Fruit fly (Drosophila melanogaster) whole organism, prepupa: Measurements from ENCODE around the gene U2af38.

Experiments
- Blimp-1 ChIP-seq: fragments of 200-800 bp; sonication (Bioruptor generic); optimal IDR thresholded peaks from 3 replicates; lab custom pipeline; 2017; ENCODE audit warnings: missing biosample characterization, missing genetic modification characterization, mild to moderate bottlenecking, moderate library complexity, missing genetic modification reagents
- CG10631 ChIP-seq: fragments of 200-800 bp; sonication (Bioruptor generic); optimal IDR thresholded peaks from 2 replicates; lab custom pipeline; 2016; ENCODE audit warnings: missing biosample characterization, missing genetic modification characterization
- CG10669 ChIP-seq: fragments of 200-800 bp; sonication (Bioruptor generic); optimal IDR thresholded peaks from 3 replicates; lab custom pipeline; 2018; ENCODE audit warnings: missing biosample characterization, mild to moderate bottlenecking, missing genetic modification characterization, moderate library complexity
- CG11294 ChIP-seq: fragments of 200-800 bp; sonication (Bioruptor generic); IDR thresholded peaks from 2 replicates; pipeline ENCODE4 v1.3.6; 2022; ENCODE audit warnings: missing biosample characterization, missing genetic modification characterization
- CG11762 ChIP-seq: fragments of 200-800 bp; sonication (Bioruptor generic); optimal IDR thresholded peaks from 3 replicates; lab custom pipeline; 2016; ENCODE audit warnings: missing biosample characterization, missing genetic modification characterization; ENCODE audit not compliant: insufficient read depth
- CG11902 ChIP-seq: fragments of 200-800 bp; sonication (Bioruptor generic); optimal IDR thresholded peaks from 3 replicates; lab custom pipeline; 2016; ENCODE audit warnings: missing biosample characterization, missing genetic modification characterization
- CG1621 ChIP-seq: fragments of 200-800 bp; sonication (Bioruptor generic); optimal IDR thresholded peaks from 3 replicates; lab custom pipeline; 2018; ENCODE audit warnings: missing biosample characterization, mild to moderate bottlenecking, missing genetic modification characterization
- CG16779 ChIP-seq: fragments of 200-800 bp; sonication (Bioruptor generic); optimal IDR thresholded peaks from 3 replicates; lab custom pipeline; 2017; ENCODE audit warnings: missing biosample characterization, mild to moderate bottlenecking, missing genetic modification characterization
- CG3032 ChIP-seq: fragments of 200-800 bp; optimal IDR thresholded peaks from 2 replicates; lab custom pipeline; 2019; ENCODE audit warnings: missing biosample characterization, mild to moderate bottlenecking, missing genetic modification characterization, moderate library complexity
- CG31627 ChIP-seq: fragments of 200-800 bp; sonication (Bioruptor generic); optimal IDR thresholded peaks from 3 replicates; lab custom pipeline; 2016; ENCODE audit warnings: missing biosample characterization, missing genetic modification characterization
- CG4318 ChIP-seq: fragments of 200-800 bp; sonication (Bioruptor generic); optimal IDR thresholded peaks from 3 replicates; lab custom pipeline; 2017; ENCODE audit warnings: missing biosample characterization, mild to moderate bottlenecking, missing genetic modification characterization
- CG6163 ChIP-seq: fragments of 200-800 bp; sonication (Bioruptor generic); IDR thresholded peaks from 3 replicates; pipeline ENCODE4 v1.3.6; 2022; ENCODE audit warnings: missing biosample characterization, missing genetic modification characterization
- CG6792 ChIP-seq: fragments of 200-800 bp; sonication (Bioruptor generic); optimal IDR thresholded peaks from 3 replicates; lab custom pipeline; 2016; ENCODE audit warnings: missing biosample characterization, missing genetic modification characterization
- CG6808 ChIP-seq: fragments of 200-800 bp; sonication (Bioruptor generic); optimal IDR thresholded peaks from 3 replicates; lab custom pipeline; 2017; ENCODE audit warnings: missing biosample characterization, missing genetic modification characterization, mild to moderate bottlenecking, moderate library complexity, missing genetic modification reagents
- CG6854 ChIP-seq: fragments of 200-800 bp; sonication (Bioruptor generic); optimal IDR thresholded peaks from 2 replicates; lab custom pipeline; 2017; ENCODE audit warnings: missing biosample characterization, mild to moderate bottlenecking, missing genetic modification characterization
- CG7368 ChIP-seq: fragments of 200-800 bp; sonication (Bioruptor generic); optimal IDR thresholded peaks from 3 replicates; lab custom pipeline; 2016; ENCODE audit warnings: missing biosample characterization, missing genetic modification characterization
- CG8119 ChIP-seq: fragments of 200-800 bp; sonication (Bioruptor generic); IDR thresholded peaks from 3 replicates; pipeline ENCODE4 v1.3.6; 2022; ENCODE audit warnings: missing biosample characterization, missing genetic modification characterization
- CG8319 ChIP-seq: fragments of 200-800 bp; sonication (Bioruptor generic); optimal IDR thresholded peaks from 3 replicates; lab custom pipeline; 2016; ENCODE audit warnings: missing biosample characterization, missing genetic modification characterization
- CG8632 ChIP-seq: fragments of 200-800 bp; sonication (Bioruptor generic); optimal IDR thresholded peaks from 3 replicates; lab custom pipeline; 2016; ENCODE audit warnings: missing biosample characterization, missing genetic modification characterization
- CG9139 ChIP-seq: fragments of 200-800 bp; sonication (Bioruptor generic); optimal IDR thresholded peaks from 3 replicates; lab custom pipeline; 2017; ENCODE audit warnings: missing biosample characterization, mild to moderate bottlenecking, missing genetic modification characterization
- Eip75B ChIP-seq: fragments of 200-800 bp; sonication (Bioruptor generic); optimal IDR thresholded peaks from 3 replicates; lab custom pipeline; 2016; ENCODE audit warnings: missing biosample characterization, missing genetic modification characterization
- Eip78C ChIP-seq: fragments of 200-800 bp; sonication (Bioruptor generic); peaks from one replicate; lab custom pipeline; 2016; ENCODE audit warnings: missing biosample characterization, missing genetic modification characterization
- Hr4 ChIP-seq: fragments of 200-800 bp; sonication (Bioruptor generic); optimal IDR thresholded peaks from 3 replicates; lab custom pipeline; 2016; ENCODE audit warnings: missing biosample characterization, missing genetic modification characterization
- Lpt ChIP-seq: fragments of 200-800 bp; sonication (Bioruptor generic); optimal IDR thresholded peaks from 3 replicates; lab custom pipeline; 2016; ENCODE audit warnings: missing biosample characterization, missing genetic modification characterization
- Met ChIP-seq: fragments of 200-800 bp; sonication (Bioruptor generic); optimal IDR thresholded peaks from 3 replicates; lab custom pipeline; 2016; ENCODE audit warnings: missing biosample characterization, missing genetic modification characterization
- OdsH ChIP-seq: fragments of 200-800 bp; sonication (Bioruptor generic); optimal IDR thresholded peaks from 3 replicates; lab custom pipeline; 2016; ENCODE audit warnings: missing biosample characterization, missing genetic modification characterization
- Smox ChIP-seq: fragments of 200-800 bp; sonication (Bioruptor generic); optimal IDR thresholded peaks from 3 replicates; lab custom pipeline; 2016; ENCODE audit warnings: missing biosample characterization, missing genetic modification characterization
- Sox102F ChIP-seq: fragments of 200-800 bp; sonication (Bioruptor generic); optimal IDR thresholded peaks from 2 replicates; lab custom pipeline; 2016; ENCODE audit warnings: missing biosample characterization, mild to moderate bottlenecking, missing genetic modification characterization
- Sox14 ChIP-seq: fragments of 200-800 bp; sonication (Bioruptor generic); optimal IDR thresholded peaks from 3 replicates; lab custom pipeline; 2016; ENCODE audit warnings: missing biosample characterization, missing genetic modification characterization
- Sox15 ChIP-seq: fragments of 200-800 bp; sonication (Bioruptor generic); optimal IDR thresholded peaks from 3 replicates; lab custom pipeline; 2016; ENCODE audit warnings: missing biosample characterization, missing genetic modification characterization
- achi ChIP-seq: fragments of 200-800 bp; sonication (Bioruptor generic); optimal IDR thresholded peaks from 3 replicates; lab custom pipeline; 2016; ENCODE audit warnings: missing biosample characterization, missing genetic modification characterization
- acj6 ChIP-seq: fragments of 200-800 bp; sonication (Bioruptor generic); optimal IDR thresholded peaks from 3 replicates; lab custom pipeline; 2016; ENCODE audit warnings: missing biosample characterization, missing genetic modification characterization
- dsx ChIP-seq: fragments of 200-800 bp; optimal IDR thresholded peaks from 3 replicates; lab custom pipeline; 2019; ENCODE audit warnings: missing biosample characterization, mild to moderate bottlenecking, missing genetic modification characterization, moderate library complexity; ENCODE audit not compliant: poor library complexity, severe bottlenecking
- eg ChIP-seq: fragments of 200-800 bp; sonication (Bioruptor generic); IDR thresholded peaks from 3 replicates; pipeline ENCODE4 v1.3.6; 2022; ENCODE audit warnings: missing biosample characterization, missing genetic modification characterization
- esn ChIP-seq: fragments of 200-800 bp; sonication (Bioruptor generic); optimal IDR thresholded peaks from 2 replicates; lab custom pipeline; 2016; ENCODE audit warnings: missing biosample characterization, mild to moderate bottlenecking, missing genetic modification characterization, moderate library complexity
- fd59A ChIP-seq: fragments of 200-800 bp; sonication (Bioruptor generic); optimal IDR thresholded peaks from 2 replicates; lab custom pipeline; 2017; ENCODE audit warnings: missing biosample characterization, mild to moderate bottlenecking, missing genetic modification characterization, missing genetic modification reagents
- fd85E ChIP-seq: fragments of 200-800 bp; sonication (Bioruptor generic); optimal IDR thresholded peaks from 3 replicates; lab custom pipeline; 2016; ENCODE audit warnings: missing biosample characterization, missing genetic modification characterization
- fkh ChIP-seq: fragments of 200-800 bp; sonication (Bioruptor generic); optimal IDR thresholded peaks from 3 replicates; lab custom pipeline; 2017; ENCODE audit warnings: missing biosample characterization, mild to moderate bottlenecking, missing genetic modification characterization, moderate library complexity
- lz ChIP-seq: fragments of 200-800 bp; sonication (Bioruptor generic); optimal IDR thresholded peaks from 3 replicates; lab custom pipeline; 2016; ENCODE audit warnings: missing biosample characterization, missing genetic modification characterization
- net ChIP-seq: fragments of 200-800 bp; sonication (Bioruptor generic); optimal IDR thresholded peaks from 3 replicates; lab custom pipeline; 2016; ENCODE audit warnings: missing biosample characterization, missing genetic modification characterization
- salr ChIP-seq, 2 experiments: fragments of 200-800 bp; sonication (Bioruptor generic); optimal IDR thresholded peaks; 3 replicates each; lab custom pipeline; 2016 to 2018; ENCODE audit warnings: missing biosample characterization in 2 of 2, missing genetic modification characterization in 2 of 2, mild to moderate bottlenecking in 1 of 2
- spab ChIP-seq: fragments of 200-800 bp; sonication (Bioruptor generic); optimal IDR thresholded peaks from 2 replicates; lab custom pipeline; 2017; ENCODE audit warnings: missing biosample characterization, mild to moderate bottlenecking, missing genetic modification characterization, missing genetic modification reagents
- svp ChIP-seq: fragments of 200-800 bp; sonication (Bioruptor generic); peaks from one replicate; lab custom pipeline; 2016; ENCODE audit warnings: missing biosample characterization, missing genetic modification characterization
- vri ChIP-seq: fragments of 200-800 bp; sonication (Bioruptor generic); optimal IDR thresholded peaks from 3 replicates; lab custom pipeline; 2016; ENCODE audit warnings: missing biosample characterization, mild to moderate bottlenecking, missing genetic modification characterization

The U2af38 gene

DNA sequence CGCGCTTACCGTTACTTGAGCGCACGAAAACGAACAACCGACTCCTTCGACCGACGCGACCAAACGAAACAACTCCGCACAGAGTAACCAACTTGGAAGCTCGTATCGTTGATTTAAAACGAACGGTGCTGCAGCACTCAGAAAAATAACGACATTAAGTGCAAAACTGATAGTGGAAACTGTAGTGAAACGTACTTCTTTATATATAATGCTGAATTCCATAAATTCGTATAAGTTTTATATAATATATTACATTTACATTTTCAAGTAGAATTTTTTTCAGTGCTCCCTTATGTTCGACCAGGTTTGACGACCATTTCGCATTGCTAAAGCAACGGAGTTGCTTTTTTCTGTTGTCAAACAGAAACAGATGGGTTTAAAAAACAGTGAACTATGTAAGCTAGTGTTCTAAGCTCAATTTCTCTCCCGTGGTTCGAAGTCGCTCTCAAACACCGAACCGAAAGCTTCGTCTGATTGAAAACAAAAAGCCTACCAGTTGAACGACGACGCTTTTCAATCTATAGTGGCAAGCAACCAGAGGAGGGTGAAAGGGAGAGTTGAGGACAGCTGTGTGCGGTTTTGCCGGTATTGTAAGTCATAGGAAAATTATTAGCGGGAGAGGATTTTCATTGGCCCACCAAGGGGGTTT, 26.9 kb downstream of the U2af38 start, which contains the start of gene CG17075 (continued):
- TF ChIP-seq OdsH (GFP tag; lab: Kevin White, UChicago) (peak; percentile 92), CG6808 (GFP tag; lab: Kevin White, UChicago) (peak; percentile 71), lz (peak; percentile 75), CG6792 (peak; percentile 82), Sox14 (GFP tag; lab: Kevin White, UChicago) (peak; percentile 77), fkh (GFP tag; lab: Kevin White, UChicago) (peak; percentile 67), esn (GFP tag; lab: Kevin White, UChicago) (peak; percentile 88), Met (GFP tag; lab: Kevin White, UChicago) (no peak), fd85E (GFP tag; lab: Kevin White, UChicago) (peak; percentile 32)
- TF ChIP-seq, all 60 proteins: peak for 48

DNA sequence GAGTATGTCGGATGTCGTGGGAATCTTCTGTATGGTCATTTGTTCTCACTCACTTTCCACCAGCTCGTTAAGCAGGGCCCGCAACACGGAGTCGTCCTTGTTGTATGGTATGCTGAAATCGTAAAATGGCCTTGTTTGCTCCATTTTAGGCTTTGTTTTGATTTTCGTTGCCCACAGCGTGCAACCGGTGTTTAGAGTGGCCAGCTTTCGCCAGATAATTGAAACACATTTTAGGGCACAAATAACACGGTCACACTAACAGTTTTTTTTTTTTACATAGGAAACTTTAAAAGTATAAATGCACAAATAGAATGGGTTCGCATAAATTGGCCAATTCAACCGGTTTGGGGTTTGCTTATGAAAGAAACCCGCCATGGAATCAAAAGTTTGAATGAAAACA, 42.3 kb downstream of the U2af38 start, which contains the start of gene Rpp30:
Rpp30 (minus strand) TSS at position 200 of the 400 bp plus-strand sequence.
- TF ChIP-seq spab (no peak), esn (GFP tag; lab: Kevin White, UChicago) (peak; percentile 8), CG6808 (GFP tag; lab: Kevin White, UChicago) (no peak), Sox15 (GFP tag; lab: Kevin White, UChicago) (no peak), CG8319 (GFP tag; lab: Kevin White, UChicago) (no peak), net (GFP tag; lab: Kevin White, UChicago) (no peak), Sox14 (GFP tag; lab: Kevin White, UChicago) (peak; percentile 57), CG8119 (no peak), CG10669 (GFP tag; lab: Kevin White, UChicago) (no peak)

DNA sequence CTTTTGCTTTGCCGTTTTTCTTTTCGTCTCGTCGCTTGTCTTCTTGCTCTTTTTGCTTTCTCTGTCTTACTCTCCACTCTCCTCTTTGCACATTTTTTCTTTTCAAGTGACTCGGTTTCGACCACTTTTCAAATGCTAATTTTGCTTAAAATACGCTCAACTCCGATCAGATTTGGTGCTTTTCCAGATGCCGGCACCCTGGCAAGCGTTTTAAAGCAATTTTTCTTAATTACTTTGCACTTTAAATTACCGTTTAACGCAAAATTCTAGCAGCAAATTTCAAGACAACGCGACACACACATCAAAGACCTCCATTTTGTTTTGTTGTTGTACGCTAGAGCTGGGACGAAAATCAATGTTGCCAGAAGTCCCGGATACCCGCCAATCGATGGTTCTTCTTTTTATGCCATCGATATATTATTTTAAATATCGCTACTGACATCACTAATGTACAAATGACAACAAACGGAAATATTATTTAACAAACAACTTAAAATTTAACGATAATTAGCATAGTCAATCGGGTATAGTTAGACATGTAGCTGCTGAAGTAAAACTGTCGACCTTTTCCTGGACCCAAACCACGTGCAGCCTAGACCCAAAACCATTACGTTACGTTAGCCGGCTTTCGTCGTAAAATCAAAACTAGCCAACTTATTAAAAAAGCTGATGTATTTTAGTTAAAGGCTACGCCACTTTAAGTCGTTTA, 43.8 kb downstream of the U2af38 start, which contains the start of gene kis:
kis (minus strand) TSS at position 317 of the 709 bp plus-strand sequence.
- TF ChIP-seq salr (GFP tag; optimal IDR thresholded peaks at IDR 0.05; lab: Kevin White, UChicago) (no peak), OdsH (GFP tag; lab: Kevin White, UChicago) (peak; percentile 9), CG1621 (tag; lab: Kevin White, UChicago) (peak; percentile 23), Smox (peak; percentile 15), fd85E (GFP tag; lab: Kevin White, UChicago) (no peak), Sox102F (GFP tag; lab: Kevin White, UChicago) (no peak), achi (GFP tag; lab: Kevin White, UChicago) (peak; percentile 25), Blimp-1 (GFP tag; lab: Kevin White, UChicago) (peak; percentile 26), CG10631 (GFP tag; lab: Kevin White, UChicago) (no peak), CG8119 (peak; percentile 59; the same call in 2 of the 3 replicates), net (GFP tag; lab: Kevin White, UChicago) (peak; percentile 19), CG8319 (GFP tag; lab: Kevin White, UChicago) (no peak), CG8632 (GFP tag; lab: Kevin White, UChicago) (peak; percentile 7), svp (GFP tag; lab: Kevin White, UChicago) (peak; percentile 40), CG11902 (GFP tag; lab: Kevin White, UChicago) (no peak), CG4318 (no peak), CG9139 (GFP tag; lab: Kevin White, UChicago) (peak; percentile 39), CG7368 (no peak), CG11762 (GFP tag; lab: Kevin White, UChicago) (no peak), CG16779 (tag; lab: Kevin White, UChicago) (no peak), dsx (GFP tag; lab: Kevin White, UChicago) (peak; percentile 25), Hr4 (GFP tag; lab: Kevin White, UChicago) (no peak), CG11294 (no peak), Eip75B (GFP tag; lab: Kevin White, UChicago) (peak; percentile 43), Eip78C (GFP tag; lab: Kevin White, UChicago) (peak; percentile 84), Sox15 (GFP tag; lab: Kevin White, UChicago) (no peak), CG6163 (peak; percentile 67; the same call in 2 of the 3 replicates), vri (GFP tag; lab: Kevin White, UChicago) (no peak), lz (peak; percentile 11), eg (no peak; the same call in 2 of the 3 replicates), acj6 (GFP tag; lab: Kevin White, UChicago) (no peak), CG31627 (peak; percentile 16), fd59A (GFP tag; lab: Kevin White, UChicago) (no peak), CG3032 (peak; percentile 30), Lpt (GFP tag; lab: Kevin White, UChicago) (no peak), CG6854 (GFP tag; lab: Kevin White, UChicago) (peak; percentile 53)
